Fruit fly (Drosophila melanogaster): Measurements from ENCODE around the gene spn-D.

dm6 chr3R:27178546-27179375 is 13.2 kb downstream of the spn-D start:
- TF ChIP-seq Eip93F (GFP tag; optimal IDR thresholded peaks at IDR 0.05): no peak
- TF ChIP-seq eg (GFP tag; IDR thresholded peaks at IDR 0.05): no peak
- no peak for TF ChIP-seq CG8319 (GFP tag; optimal IDR thresholded peaks at IDR 0.05)
- no peak for TF ChIP-seq Met (GFP tag; optimal IDR thresholded peaks at IDR 0.05)
- peak; percentile 26 for TF ChIP-seq pdm3 (GFP tag; optimal IDR thresholded peaks at IDR 0.05)
- no peak for TF ChIP-seq Ets21C (GFP tag; optimal IDR thresholded peaks at IDR 0.05)
- no peak for TF ChIP-seq CG6792 (GFP tag; optimal IDR thresholded peaks at IDR 0.05)
- peak; percentile 51 for TF ChIP-seq fd59A (GFP tag; optimal IDR thresholded peaks at IDR 0.05)
- no peak for TF ChIP-seq CG6276 (GFP tag; optimal IDR thresholded peaks at IDR 0.05)
- no peak for TF ChIP-seq topi (GFP tag; optimal IDR thresholded peaks at IDR 0.05)
- no peak for TF ChIP-seq Lpt (GFP tag; optimal IDR thresholded peaks at IDR 0.05)
- no peak for TF ChIP-seq Hr39 (GFP tag; optimal IDR thresholded peaks at IDR 0.05)
- peak; percentile 24 for TF ChIP-seq CG1621 (tag; optimal IDR thresholded peaks at IDR 0.05)
- peak; percentile 4 to 47 for TF ChIP-seq salr (GFP tag; optimal IDR thresholded peaks at IDR 0.05)

All from whole organism, prepupa.